Worm (Caenorhabditis elegans) whole organism, L1 larva: Measurements from ENCODE around the gene C07D8.5.

ENCODE experiments used
- C04F5.9 ChIP-seq: sonication (generic microtip); optimal IDR thresholded peaks from 2 replicates; lab custom pipeline; 2016; ENCODE audit warnings: missing genetic modification characterization, missing compliant biosample characterization
- C16A3.4 ChIP-seq: fragments of 150-350 bp; optimal IDR thresholded peaks from 2 replicates; lab custom pipeline; 2014; ENCODE audit warnings: missing biosample characterization, missing genetic modification characterization
- F16B12.6 ChIP-seq: fragments of 150-350 bp; optimal IDR thresholded peaks from 2 replicates; lab custom pipeline; 2014; ENCODE audit warnings: missing biosample characterization, missing genetic modification characterization
- Y116A8C.19 ChIP-seq: sonication (generic microtip); optimal IDR thresholded peaks from 2 replicates; lab custom pipeline; 2016; ENCODE audit warnings: missing compliant biosample characterization, missing genetic modification characterization, borderline replicate concordance
- aha-1 ChIP-seq: fragments of 150-350 bp; optimal IDR thresholded peaks from 2 replicates; lab custom pipeline; 2014; ENCODE audit warnings: missing biosample characterization, missing genetic modification characterization
- blmp-1 ChIP-seq: fragments of 150-350 bp; optimal IDR thresholded peaks from 2 replicates; lab custom pipeline; 2014; ENCODE audit warnings: missing biosample characterization, missing genetic modification characterization
- ceh-63 ChIP-seq: fragments of 200-800 bp; sonication (Bioruptor generic); optimal IDR thresholded peaks from 2 replicates; lab custom pipeline; 2018; ENCODE audit warnings: mild to moderate bottlenecking, missing genetic modification characterization, missing compliant biosample characterization
- ceh-88 ChIP-seq: fragments of 200-800 bp; sonication (Bioruptor generic); IDR thresholded peaks from 2 replicates; pipeline ENCODE4 v1.3.6; 2022; ENCODE audit warnings: missing genetic modification characterization, missing compliant biosample characterization
- dpl-1 ChIP-seq, 3 experiments: fragments of 150-350 bp in 2 of 3; sonication (generic microtip) in 1 of 3; optimal IDR thresholded peaks; 2 replicates each; lab custom pipeline; 2014 to 2017; ENCODE audit warnings: missing biosample characterization in 3 of 3, missing genetic modification characterization in 3 of 3, missing genetic modification reagents in 3 of 3
- efl-1 ChIP-seq, 4 experiments: fragments of 150-350 bp; optimal IDR thresholded peaks in 3 of 4; peaks in 1 of 4; 1 replicate in 1 of 4; 2 replicates in 3 of 4; lab custom pipeline; 2014; ENCODE audit warnings: missing biosample characterization in 2 of 4, missing genetic modification characterization in 2 of 4, missing genetic modification reagents in 2 of 4
- egl-13 ChIP-seq: sonication (generic microtip); optimal IDR thresholded peaks from 2 replicates; lab custom pipeline; 2016; ENCODE audit warnings: missing genotype, missing genetic modification reagents, missing genetic modification characterization, missing compliant biosample characterization
- egl-27 ChIP-seq, 2 experiments: fragments of 150-350 bp in 1 of 2; sonication (generic microtip); optimal IDR thresholded peaks; 3 replicates each; lab custom pipeline; 2017 to 2018; ENCODE audit warnings: missing biosample characterization in 2 of 2, missing genetic modification characterization in 2 of 2, missing genetic modification reagents in 2 of 2
- elt-3 ChIP-seq, 6 experiments: fragments of 150-350 bp in 1 of 6; sonication (generic microtip); optimal IDR thresholded peaks; 2 replicates each; lab custom pipeline; 2017 to 2018; ENCODE audit warnings: missing biosample characterization in 6 of 6, missing genetic modification characterization in 6 of 6, inconsistent platforms in 1 of 6
- ets-5 ChIP-seq: fragments of 200-800 bp; sonication (Bioruptor generic); IDR thresholded peaks from 2 replicates; pipeline ENCODE4 v1.3.6; 2022; ENCODE audit warnings: missing genetic modification characterization, missing compliant biosample characterization
- fkh-8 ChIP-seq: sonication (generic microtip); optimal IDR thresholded peaks from 2 replicates; lab custom pipeline; 2016; ENCODE audit warnings: mild to moderate bottlenecking, missing genetic modification characterization, missing compliant biosample characterization
- hlh-17 ChIP-seq: fragments of 200-800 bp; sonication (Bioruptor generic); optimal IDR thresholded peaks from 2 replicates; lab custom pipeline; 2018; ENCODE audit warnings: missing genetic modification characterization, mild to moderate bottlenecking, missing compliant biosample characterization, moderate library complexity, borderline replicate concordance
- hpl-2 ChIP-seq: fragments of 150-350 bp; optimal IDR thresholded peaks from 2 replicates; lab custom pipeline; 2014; ENCODE audit warnings: missing biosample characterization, missing genetic modification reagents, missing genetic modification characterization
- irx-1 ChIP-seq: sonication (generic microtip); optimal IDR thresholded peaks from 2 replicates; lab custom pipeline; 2016; ENCODE audit warnings: missing genetic modification characterization, missing compliant biosample characterization
- isw-1 ChIP-seq: fragments of 200-800 bp; sonication (Bioruptor generic); IDR thresholded peaks from 2 replicates; pipeline ENCODE4 v1.3.6; 2022; ENCODE audit warnings: missing genetic modification characterization, missing compliant biosample characterization
- jun-1 ChIP-seq: fragments of 150-350 bp; optimal IDR thresholded peaks from 2 replicates; lab custom pipeline; 2014; ENCODE audit warnings: missing biosample characterization, missing genetic modification reagents, missing genetic modification characterization
- lin-14 ChIP-seq: fragments of 200-800 bp; sonication (Bioruptor generic); optimal IDR thresholded peaks from 2 replicates; lab custom pipeline; 2018; ENCODE audit warnings: mild to moderate bottlenecking, missing genetic modification characterization, moderate library complexity, missing compliant biosample characterization
- lsy-2 ChIP-seq, 2 experiments: fragments of 150-350 bp; optimal IDR thresholded peaks; 2 replicates each; lab custom pipeline; 2014; ENCODE audit warnings: missing biosample characterization in 2 of 2, missing genetic modification characterization in 2 of 2
- mab-9 ChIP-seq: fragments of 200-800 bp; sonication (Bioruptor generic); IDR thresholded peaks from 2 replicates; pipeline ENCODE4 v1.3.6; 2022; ENCODE audit warnings: missing genetic modification reagents, missing genetic modification characterization, missing compliant biosample characterization
- mdl-1 ChIP-seq, 2 experiments: fragments of 150-350 bp; optimal IDR thresholded peaks; 2 replicates each; lab custom pipeline; 2014 to 2017; ENCODE audit warnings: missing biosample characterization in 2 of 2, missing genetic modification characterization in 2 of 2, inconsistent platforms in 1 of 2
- mef-2 ChIP-seq: fragments of 150-350 bp; optimal IDR thresholded peaks from 2 replicates; lab custom pipeline; 2014; ENCODE audit warnings: missing biosample characterization, missing genetic modification characterization
- nhr-11 ChIP-seq: fragments of 150-350 bp; optimal IDR thresholded peaks from 2 replicates; lab custom pipeline; 2014; ENCODE audit warnings: missing biosample characterization, missing genetic modification characterization
- nhr-12 ChIP-seq: sonication (generic microtip); optimal IDR thresholded peaks from 2 replicates; lab custom pipeline; 2017; ENCODE audit warnings: missing biosample characterization, missing genetic modification characterization
- nhr-19 ChIP-seq: fragments of 200-800 bp; sonication (Bioruptor generic); conservative IDR thresholded peaks from 2 replicates; pipeline ENCODE4 v1.3.6; 2022; ENCODE audit warnings: missing genetic modification characterization, missing compliant biosample characterization
- nhr-20 ChIP-seq: sonication (generic microtip); optimal IDR thresholded peaks from 2 replicates; lab custom pipeline; 2016; ENCODE audit warnings: mild to moderate bottlenecking, missing genetic modification characterization, missing compliant biosample characterization
- nhr-237 ChIP-seq: fragments of 150-350 bp; optimal IDR thresholded peaks from 2 replicates; lab custom pipeline; 2014; ENCODE audit warnings: missing biosample characterization, missing genetic modification characterization
- nhr-28 ChIP-seq: fragments of 150-350 bp; optimal IDR thresholded peaks from 2 replicates; lab custom pipeline; 2014; ENCODE audit warnings: missing biosample characterization, missing genetic modification characterization
- nhr-47 ChIP-seq: sonication (generic microtip); optimal IDR thresholded peaks from 2 replicates; lab custom pipeline; 2016; ENCODE audit warnings: mild to moderate bottlenecking, missing genetic modification characterization, moderate library complexity, missing compliant biosample characterization
- nhr-76 ChIP-seq: sonication (generic microtip); optimal IDR thresholded peaks from 2 replicates; lab custom pipeline; 2017; ENCODE audit warnings: missing biosample characterization, missing genetic modification characterization
- nhr-77 ChIP-seq: fragments of 150-350 bp; optimal IDR thresholded peaks from 2 replicates; lab custom pipeline; 2014; ENCODE audit warnings: missing biosample characterization, missing genetic modification characterization
- nhr-85 ChIP-seq: sonication (generic microtip); peaks from one replicate; lab custom pipeline; 2016; ENCODE audit warnings: missing genetic modification characterization, inconsistent platforms, missing compliant biosample characterization
- nhr-90 ChIP-seq: sonication (generic microtip); optimal IDR thresholded peaks from 2 replicates; lab custom pipeline; 2016; ENCODE audit warnings: mild to moderate bottlenecking, missing genetic modification characterization, missing compliant biosample characterization; ENCODE audit not compliant: poor library complexity
- pag-3 ChIP-seq: sonication (generic microtip); optimal IDR thresholded peaks from 2 replicates; lab custom pipeline; 2017; ENCODE audit warnings: missing genetic modification characterization, mild to moderate bottlenecking, missing compliant biosample characterization, antibody characterized with exemption, borderline replicate concordance; ENCODE audit not compliant: insufficient read depth
- pqm-1 ChIP-seq: sonication (generic microtip); optimal IDR thresholded peaks from 3 replicates; lab custom pipeline; 2017; ENCODE audit warnings: missing biosample characterization, missing genetic modification characterization
- rnt-1 ChIP-seq: sonication (generic microtip); optimal IDR thresholded peaks from 2 replicates; lab custom pipeline; 2016; ENCODE audit warnings: mild to moderate bottlenecking, missing genetic modification characterization, moderate library complexity, missing compliant biosample characterization
- skn-1 ChIP-seq: fragments of 150-350 bp; optimal IDR thresholded peaks from 2 replicates; lab custom pipeline; 2014; ENCODE audit warnings: missing biosample characterization, missing genetic modification characterization
- snpc-4 ChIP-seq: fragments of 150-350 bp; optimal IDR thresholded peaks from 2 replicates; lab custom pipeline; 2014; ENCODE audit warnings: missing biosample characterization, missing genetic modification characterization
- snu-23 ChIP-seq: sonication (generic microtip); optimal IDR thresholded peaks from 2 replicates; lab custom pipeline; 2016; ENCODE audit warnings: missing genetic modification characterization, missing compliant biosample characterization
- sox-4 ChIP-seq: sonication (generic microtip); optimal IDR thresholded peaks from 2 replicates; lab custom pipeline; 2016; ENCODE audit warnings: missing genetic modification characterization, missing compliant biosample characterization
- sptf-1 ChIP-seq: fragments of 150-350 bp; optimal IDR thresholded peaks from 2 replicates; lab custom pipeline; 2014; ENCODE audit warnings: missing biosample characterization, missing genetic modification characterization
- swsn-7 ChIP-seq: sonication (generic microtip); optimal IDR thresholded peaks from 2 replicates; lab custom pipeline; 2016; ENCODE audit warnings: missing genetic modification characterization, missing compliant biosample characterization
- tlp-1 ChIP-seq: fragments of 150-350 bp; optimal IDR thresholded peaks from 2 replicates; lab custom pipeline; 2014; ENCODE audit warnings: missing biosample characterization, missing genetic modification characterization
- unc-130 ChIP-seq: fragments of 150-350 bp; optimal IDR thresholded peaks from 2 replicates; lab custom pipeline; 2017; ENCODE audit warnings: missing biosample characterization, missing genetic modification characterization, inconsistent platforms
- unc-62 ChIP-seq: fragments of 150-350 bp; optimal IDR thresholded peaks from 2 replicates; lab custom pipeline; 2014; ENCODE audit warnings: missing biosample characterization, missing genetic modification reagents, missing genetic modification characterization
- unc-86 ChIP-seq: sonication (generic microtip); optimal IDR thresholded peaks from 2 replicates; lab custom pipeline; 2016; ENCODE audit warnings: missing genetic modification characterization, missing compliant biosample characterization
- vab-15 ChIP-seq: sonication (generic microtip); optimal IDR thresholded peaks from 2 replicates; lab custom pipeline; 2017; ENCODE audit warnings: missing genotype, mild to moderate bottlenecking, missing genetic modification characterization, missing compliant biosample characterization
- xbp-1 ChIP-seq: sonication (generic microtip); optimal IDR thresholded peaks from 2 replicates; lab custom pipeline; 2016; ENCODE audit warnings: missing genetic modification characterization, missing compliant biosample characterization
- zip-4 ChIP-seq: fragments of 200-800 bp; sonication (Bioruptor generic); optimal IDR thresholded peaks from 2 replicates; lab custom pipeline; 2018; ENCODE audit warnings: mild to moderate bottlenecking, missing genetic modification characterization, moderate library complexity, missing compliant biosample characterization
- ztf-11 ChIP-seq, 2 experiments: sonication (generic microtip); optimal IDR thresholded peaks; 2 replicates each; lab custom pipeline; 2016 to 2017; ENCODE audit warnings: missing genetic modification characterization in 2 of 2, missing biosample characterization in 1 of 2, missing compliant biosample characterization in 1 of 2

Gene C07D8.5

DNA sequence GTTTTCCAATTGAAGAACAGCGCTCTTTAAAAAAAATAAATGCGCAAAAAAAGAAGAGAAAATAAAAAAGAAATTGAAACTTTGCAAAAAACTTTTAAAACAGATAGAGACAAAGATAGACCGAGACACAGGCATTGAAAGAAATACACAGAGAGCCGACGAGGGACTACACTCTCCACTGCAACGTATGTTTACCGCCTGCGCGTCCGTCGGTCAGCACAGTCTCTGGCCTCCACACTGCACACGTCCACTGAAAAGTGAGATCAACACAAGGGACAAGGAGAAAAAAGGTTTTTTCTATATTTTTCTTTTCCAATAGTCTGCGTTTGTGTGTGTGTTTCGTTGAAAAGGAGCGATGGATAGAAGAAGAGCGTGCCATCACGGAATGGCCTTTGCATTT, 37.4 kb upstream of the C07D8.5 start:
- TF ChIP-seq nhr-12 (tag; lab: Kevin White, UChicago) (no peak), elt-3 (tag; optimal IDR thresholded peaks at IDR 0.05; lab: Kevin White, UChicago) (peak in 3 of 6 experiments; percentile 14 to 65 (median 49)), xbp-1 (peak; percentile 91), unc-86 (tag; lab: Kevin White, UChicago) (peak; percentile 4), aha-1 (no peak), snu-23 (GFP tag; lab: Kevin White, UChicago) (peak; percentile 85), snpc-4 (no peak), swsn-7 (tag; lab: Kevin White, UChicago) (peak; percentile 65), pqm-1 (tag; lab: Kevin White, UChicago) (no peak), mab-9 (no peak), ceh-63 (GFP tag; lab: Kevin White, UChicago) (no peak), nhr-85 (peak; percentile 80), dpl-1 (GFP tag; optimal IDR thresholded peaks at IDR 0.05; lab: Kevin White, UChicago) (peak in 2 of 3 experiments; percentile 15 to 27), pag-3 (no peak), ztf-11 (tag; optimal IDR thresholded peaks at IDR 0.05; lab: Kevin White, UChicago) (no peak), rnt-1 (tag; lab: Kevin White, UChicago) (peak; percentile 57), egl-13 (tag; lab: Kevin White, UChicago) (no peak), nhr-77 (tag; lab: Kevin White, UChicago) (peak; percentile 12), skn-1 (tag; lab: Kevin White, UChicago) (peak; percentile 27), nhr-47 (tag; lab: Kevin White, UChicago) (peak; percentile 55), egl-27 (tag; optimal IDR thresholded peaks at IDR 0.05; lab: Kevin White, UChicago) (peak; percentile 54 to 56), hlh-17 (GFP tag; lab: Kevin White, UChicago) (no peak), jun-1 (peak; percentile 26), vab-15 (tag; lab: Kevin White, UChicago) (no peak), nhr-19 (GFP tag; lab: Robert Waterston, UW) (no peak; the same call in 1 of the 2 replicates), irx-1 (peak; percentile 38), C16A3.4 (no peak), nhr-28 (tag; lab: Kevin White, UChicago) (no peak), unc-62 (no peak), hpl-2 (GFP tag; lab: Kevin White, UChicago) (no peak), blmp-1 (tag; lab: Kevin White, UChicago) (peak; percentile 51), lsy-2 (tag; optimal IDR thresholded peaks at IDR 0.05; lab: Kevin White, UChicago) (peak; percentile 41 to 66), sptf-1 (no peak), sox-4 (tag; lab: Kevin White, UChicago) (no peak), F16B12.6 (tag; lab: Kevin White, UChicago) (peak; percentile 13), C04F5.9 (tag; lab: Kevin White, UChicago) (no peak), fkh-8 (tag; lab: Kevin White, UChicago) (peak; percentile 14), Y116A8C.19 (tag; lab: Kevin White, UChicago) (no peak), nhr-20 (tag; lab: Kevin White, UChicago) (peak; percentile 84), nhr-90 (peak; percentile 20), unc-130 (tag; lab: Kevin White, UChicago) (no peak), mef-2 (tag; lab: Kevin White, UChicago) (peak; percentile 34), lin-14 (GFP tag; lab: Kevin White, UChicago) (peak; percentile 97), nhr-237 (peak; percentile 60), efl-1 (optimal IDR thresholded peaks at IDR 0.05; lab: Kevin White, UChicago) (peak; percentile 31 to 47), efl-1 (GFP tag; optimal IDR thresholded peaks at IDR 0.05 in 1 of 2; lab: Kevin White, UChicago) (peak in 1 of 2 experiments; percentile 78), zip-4 (GFP tag; lab: Kevin White, UChicago) (no peak), nhr-76 (no peak), isw-1 (GFP tag; lab: Robert Waterston, UW) (peak; percentile 47), ceh-88 (GFP tag; lab: Robert Waterston, UW) (no peak), mdl-1 (tag; optimal IDR thresholded peaks at IDR 0.05; lab: Kevin White, UChicago) (peak in 1 of 2 experiments; percentile 65), nhr-11 (tag; lab: Kevin White, UChicago) (no peak), ets-5 (no peak), tlp-1 (no peak)
